Worm (Caenorhabditis elegans) whole organism, late embryonic: ENCODE data around the gene ZK856.6.

Experiments
- ceh-6 ChIP-seq: fragments of 200-800 bp; sonication (Bioruptor generic); optimal IDR thresholded peaks from 2 replicates; lab custom pipeline; 2018; ENCODE audit warnings: mild to moderate bottlenecking, missing genetic modification characterization, missing compliant biosample characterization
- unc-3 ChIP-seq, 2 experiments: fragments of 200-800 bp in 1 of 2; sonication (Bioruptor generic) in 1 of 2; sonication (generic microtip) in 1 of 2; conservative IDR thresholded peaks in 1 of 2; optimal IDR thresholded peaks in 1 of 2; 2 replicates each; pipeline versions ENCODE4 v1.3.6 to Lab custom; 2016 to 2022; ENCODE audit warnings: missing compliant biosample characterization in 2 of 2, missing genetic modification characterization in 2 of 2, missing genetic modification reagents in 1 of 2

DNA sequence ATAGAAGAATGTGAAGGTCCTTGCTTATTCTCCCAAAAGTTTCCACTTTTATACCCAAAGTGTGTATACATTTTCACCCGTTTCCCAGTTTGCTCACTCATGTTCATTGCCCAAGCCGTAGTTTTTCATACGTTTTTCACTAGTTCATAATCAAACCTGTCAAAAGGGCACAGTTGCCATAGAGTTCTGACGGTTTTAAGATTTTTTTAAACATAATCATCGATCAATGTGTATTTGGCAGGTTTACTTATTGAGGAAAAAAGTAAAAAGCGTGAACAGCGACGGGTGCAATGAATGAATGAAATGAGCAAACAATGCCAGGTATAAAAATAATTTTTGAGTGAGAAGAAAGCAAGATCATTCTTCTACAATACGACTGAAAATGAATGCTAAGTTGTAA is 22.8 kb downstream of the ZK856.6 start, which contains the start of the genes fipr-5 and fipr-9:
- TF ChIP-seq unc-3 (GFP tag; conservative IDR thresholded peaks at IDR 0.05; lab: Robert Waterston, UW) (no peak), unc-3 (tag; optimal IDR thresholded peaks at IDR 0.05; lab: Kevin White, UChicago) (no peak), ceh-6 (GFP tag; lab: Kevin White, UChicago) (no peak)
